Worm (Caenorhabditis elegans) whole organism, late embryonic: ENCODE data around the gene W04B5.6.

ENCODE experiments used
- F13H6.1 ChIP-seq: sonication (generic microtip); optimal IDR thresholded peaks from 2 replicates; lab custom pipeline; 2016; ENCODE audit warnings: missing genetic modification characterization, missing compliant biosample characterization
- ahr-1 ChIP-seq: sonication (generic microtip); optimal IDR thresholded peaks from 2 replicates; lab custom pipeline; 2016; ENCODE audit warnings: missing genetic modification characterization, missing compliant biosample characterization
- ceh-48 ChIP-seq: sonication (generic microtip); optimal IDR thresholded peaks from 2 replicates; lab custom pipeline; 2016; ENCODE audit warnings: missing genetic modification characterization, inconsistent platforms, missing compliant biosample characterization
- ceh-9 ChIP-seq: sonication (generic microtip); optimal IDR thresholded peaks from 2 replicates; lab custom pipeline; 2016; ENCODE audit warnings: mild to moderate bottlenecking, missing genetic modification characterization, inconsistent platforms, missing compliant biosample characterization
- elt-4 ChIP-seq: sonication (generic microtip); optimal IDR thresholded peaks from 2 replicates; lab custom pipeline; 2016; ENCODE audit warnings: missing genetic modification characterization, missing compliant biosample characterization
- lin-11 ChIP-seq: fragments of 200-800 bp; sonication (Bioruptor generic); optimal IDR thresholded peaks from 2 replicates; lab custom pipeline; 2018; ENCODE audit warnings: mild to moderate bottlenecking, missing genetic modification characterization, missing compliant biosample characterization
- nhr-11 ChIP-seq: fragments of 150-350 bp; optimal IDR thresholded peaks from 2 replicates; lab custom pipeline; 2014; ENCODE audit warnings: missing biosample characterization, missing genetic modification characterization
- unc-55 ChIP-seq: sonication (generic microtip); optimal IDR thresholded peaks from 2 replicates; lab custom pipeline; 2017; ENCODE audit warnings: missing biosample characterization, missing genetic modification reagents, missing genetic modification characterization

ce11 chrIII:2419504-2419903 is 15.8 kb downstream of the W04B5.6 start:
- no peak for TF ChIP-seq lin-11 (tag; lab: Kevin White, UChicago)
- TF ChIP-seq unc-55 (GFP tag; lab: Kevin White, UChicago): no peak
- no peak for TF ChIP-seq F13H6.1 (tag; lab: Kevin White, UChicago)
- TF ChIP-seq ahr-1: no peak
- TF ChIP-seq elt-4 (tag; lab: Kevin White, UChicago): no peak
- peak; percentile 59 for TF ChIP-seq ceh-48 (tag; lab: Kevin White, UChicago)
- TF ChIP-seq ceh-9 (tag; lab: Kevin White, UChicago): no peak
- no peak for TF ChIP-seq nhr-11 (tag; lab: Kevin White, UChicago)
